Worm (Caenorhabditis elegans): ENCODE data around the gene F26D2.15.

The F26D2.15 gene

DNA sequence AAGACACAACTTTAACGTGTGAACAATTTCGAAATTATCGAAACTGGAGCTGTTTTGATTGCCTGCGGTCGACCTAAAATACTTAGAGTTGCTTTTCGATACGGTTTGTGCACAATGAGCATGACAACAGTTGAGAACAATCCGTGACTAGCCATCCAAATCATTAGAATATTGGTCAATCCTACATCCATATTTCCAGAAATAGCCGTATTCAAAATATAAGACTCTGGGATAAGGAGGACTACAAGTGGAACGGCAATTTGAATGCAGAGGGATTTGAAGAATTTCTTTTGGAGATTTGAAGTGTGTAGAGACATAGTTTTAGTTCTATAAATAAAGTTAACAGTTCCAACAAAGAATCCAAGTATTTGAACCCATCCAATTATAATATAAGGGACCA is 21.7 kb downstream of the F26D2.15 start:
- TF ChIP-seq nhr-47 (tag; optimal IDR thresholded peaks at IDR 0.05) = no peak
- no peak for TF ChIP-seq fkh-4 (tag; optimal IDR thresholded peaks at IDR 0.05; ENCODE audit: borderline replicate concordance)
- TF ChIP-seq C34B4.2 (tag; optimal IDR thresholded peaks at IDR 0.05) = no peak
- TF ChIP-seq nhr-71 (tag; optimal IDR thresholded peaks at IDR 0.05) = no peak
- TF ChIP-seq F16B12.6 (tag; optimal IDR thresholded peaks at IDR 0.05) = no peak
- TF ChIP-seq ceh-90 (tag; optimal IDR thresholded peaks at IDR 0.05) = no peak
- no peak for TF ChIP-seq vab-15 (tag; optimal IDR thresholded peaks at IDR 0.05)
- TF ChIP-seq rnt-1 (tag; optimal IDR thresholded peaks at IDR 0.05) = no peak
- no peak for TF ChIP-seq jun-1 (tag; optimal IDR thresholded peaks at IDR 0.05)
- TF ChIP-seq xbp-1 (tag; optimal IDR thresholded peaks at IDR 0.05) = no peak
- TF ChIP-seq lsy-2 (tag; optimal IDR thresholded peaks at IDR 0.05) = no peak
- TF ChIP-seq elt-2 (tag; optimal IDR thresholded peaks at IDR 0.05) = no peak
- no peak for TF ChIP-seq elt-3 (tag; optimal IDR thresholded peaks at IDR 0.05)
- TF ChIP-seq ztf-11 (tag; optimal IDR thresholded peaks at IDR 0.05) = no peak

DNA sequence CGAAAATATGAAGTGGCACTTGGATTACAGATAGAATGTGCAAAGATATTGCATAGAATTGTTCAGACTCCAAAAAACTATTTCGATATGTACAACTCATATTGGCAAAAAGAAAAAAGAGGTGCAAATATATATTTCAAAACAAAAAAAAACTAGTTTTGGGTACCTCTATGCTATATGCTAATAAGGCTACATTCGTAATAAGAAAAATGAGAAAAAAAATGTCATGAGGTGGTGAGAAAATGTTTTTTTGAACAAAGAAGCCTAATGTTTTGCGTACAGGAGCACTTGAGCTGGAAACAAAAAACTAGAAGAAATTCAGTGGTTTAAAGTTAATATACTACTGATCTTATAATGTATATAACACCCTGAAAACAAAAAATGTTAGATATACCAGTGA is 23.2 kb downstream of the F26D2.15 start, which contains the start of gene srh-142:
TSS of gene srh-142 (minus strand) at position 101 of the 400 bp plus-strand sequence.
- TF ChIP-seq pqm-1 (tag; optimal IDR thresholded peaks at IDR 0.05) (no peak), efl-3 (GFP tag; optimal IDR thresholded peaks at IDR 0.05) (no peak), lir-3 (tag; optimal IDR thresholded peaks at IDR 0.05; ENCODE audit: poor library complexity) (no peak), nhr-20 (tag; optimal IDR thresholded peaks at IDR 0.05) (no peak), nhr-84 (tag; optimal IDR thresholded peaks at IDR 0.05) (no peak), alr-1 (tag; optimal IDR thresholded peaks at IDR 0.05; ENCODE audit: borderline replicate concordance) (no peak), lin-14 (GFP tag; optimal IDR thresholded peaks at IDR 0.05) (no peak), zip-4 (GFP tag; optimal IDR thresholded peaks at IDR 0.05) (no peak), efl-1 (optimal IDR thresholded peaks at IDR 0.05) (no peak), efl-1 (GFP tag; optimal IDR thresholded peaks at IDR 0.05 in 1 of 2) (no peak), elt-2 (tag; optimal IDR thresholded peaks at IDR 0.05) (no peak), vab-15 (tag; optimal IDR thresholded peaks at IDR 0.05) (no peak), nhr-19 (GFP tag; conservative IDR thresholded peaks at IDR 0.05) (no peak)

- TF ChIP-seq efl-1 (optimal IDR thresholded peaks at IDR 0.05) (no peak), efl-1 (GFP tag; optimal IDR thresholded peaks at IDR 0.05 in 1 of 2) (no peak), nhr-71 (tag; optimal IDR thresholded peaks at IDR 0.05) (no peak), unc-30 (tag; optimal IDR thresholded peaks at IDR 0.05) (no peak), ceh-63 (GFP tag; optimal IDR thresholded peaks at IDR 0.05) (no peak), tbx-2 (tag; optimal IDR thresholded peaks at IDR 0.05) (no peak), swsn-7 (tag; optimal IDR thresholded peaks at IDR 0.05) (no peak), F16B12.6 (tag; optimal IDR thresholded peaks at IDR 0.05) (no peak), nhr-12 (tag; optimal IDR thresholded peaks at IDR 0.05) (no peak), aly-2 (tag; optimal IDR thresholded peaks at IDR 0.05) (no peak)
Measured at ce11 chrV:16467840-16468239, 30.2 kb downstream of the F26D2.15 start, which contains the start of gene sru-44. Gene sru-44 (minus strand): TSS chrV:16467940.

DNA sequence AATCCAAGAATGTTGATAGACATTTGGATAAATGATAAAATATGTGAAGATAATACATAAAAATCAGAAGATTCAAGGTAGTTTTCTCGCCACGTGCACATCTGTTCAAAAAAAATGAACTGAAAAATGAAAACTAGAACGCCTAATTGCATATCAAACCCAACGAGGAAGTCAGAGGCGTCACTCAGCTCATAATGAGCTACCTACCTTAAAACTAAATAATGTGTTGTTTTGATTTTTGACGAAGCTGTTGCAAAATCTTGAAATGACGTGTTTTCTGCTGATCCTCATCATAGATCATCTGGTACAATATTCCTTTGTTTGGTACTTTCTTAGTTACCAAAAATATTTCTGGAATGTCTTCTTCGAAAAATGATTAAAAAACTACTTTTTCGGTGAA is 33.3 kb downstream of the F26D2.15 start, which contains the start of gene srh-138:
TSS of gene srh-138 (minus strand) at position 101 of the 400 bp plus-strand sequence.
- TF ChIP-seq nhr-11 (tag; optimal IDR thresholded peaks at IDR 0.05) (no peak), nhr-12 (tag; optimal IDR thresholded peaks at IDR 0.05) (no peak), sptf-1 (tag; optimal IDR thresholded peaks at IDR 0.05) (no peak), grh-1 (GFP tag; IDR thresholded peaks at IDR 0.05) (no peak), lsy-2 (tag; optimal IDR thresholded peaks at IDR 0.05) (no peak)

ce11 chrV:16471995-16472563 is 34.4 kb downstream of the F26D2.15 start, which contains the start of gene srw-35:
Gene srw-35 (plus strand): TSS chrV:16472513.
- TF ChIP-seq ces-1 (GFP tag; optimal IDR thresholded peaks at IDR 0.05) = no peak
- no peak for TF ChIP-seq nhr-12 (tag; optimal IDR thresholded peaks at IDR 0.05)
- no peak for TF ChIP-seq unc-62 (GFP tag; optimal IDR thresholded peaks at IDR 0.05)
- TF ChIP-seq zag-1 (tag; optimal IDR thresholded peaks at IDR 0.05) = no peak
- no peak for TF ChIP-seq efl-3 (GFP tag; optimal IDR thresholded peaks at IDR 0.05)
- TF ChIP-seq elt-3 (tag; optimal IDR thresholded peaks at IDR 0.05) = no peak
- no peak for TF ChIP-seq C16A3.4 (tag; optimal IDR thresholded peaks at IDR 0.05)
- TF ChIP-seq sup-37 (GFP tag; optimal IDR thresholded peaks at IDR 0.05) = no peak
